Fruit fly (Drosophila melanogaster) whole organism, larva: Measurements from ENCODE around the gene ast.

Experiments
- noc ChIP-seq: fragments of 200-800 bp; sonication (Bioruptor generic); optimal IDR thresholded peaks from 3 replicates; lab custom pipeline; 2019; ENCODE audit warnings: missing biosample characterization, mild to moderate bottlenecking, missing genetic modification characterization, moderate library complexity

ast gene

dm6 chr2L:1108029-1108688 lies 30.4 kb downstream of the ast start, which contains the start of the genes PolrMT and CG14339:
Gene PolrMT (minus strand): TSS chr2L:1108373.
Gene CG14339 (plus strand): TSS chr2L:1108540.
- TF ChIP-seq noc (tag; lab: Kevin White, UChicago), result no peak

- TF ChIP-seq noc (tag; lab: Kevin White, UChicago), result no peak
Observed at dm6 chr2L:1112641-1113040, 34.9 kb downstream of the ast start, which contains the start of gene CG14340. Gene CG14340 (plus strand): TSS chr2L:1112941.

dm6 chr2L:1114230-1114629 lies 36.5 kb downstream of the ast start:
- TF ChIP-seq noc (tag; lab: Kevin White, UChicago), result peak; percentile 69

dm6 chr2L:1116661-1117322 lies 39.0 kb downstream of the ast start:
- TF ChIP-seq noc (tag; lab: Kevin White, UChicago), result peak; percentile 43

dm6 chr2L:1118149-1118548 lies 40.4 kb downstream of the ast start:
- TF ChIP-seq noc (tag; lab: Kevin White, UChicago), result no peak

- peak; percentile 96 for TF ChIP-seq noc (tag; lab: Kevin White, UChicago)
Observed at dm6 chr2L:1118880-1119809, 41.4 kb downstream of the ast start.

dm6 chr2L:1120206-1120902 lies 42.6 kb downstream of the ast start:
- TF ChIP-seq noc (tag; lab: Kevin White, UChicago), result no peak

- no peak for TF ChIP-seq noc (tag; lab: Kevin White, UChicago)
Observed at dm6 chr2L:1121942-1122710, 44.4 kb downstream of the ast start.

dm6 chr2L:1122711-1122960 lies 44.9 kb downstream of the ast start:
- TF ChIP-seq noc (tag; lab: Kevin White, UChicago), result no peak

dm6 chr2L:1123078-1123818 lies 45.5 kb downstream of the ast start:
- TF ChIP-seq noc (tag; lab: Kevin White, UChicago), result no peak

dm6 chr2L:1124265-1124664 lies 46.5 kb downstream of the ast start:
- no peak for TF ChIP-seq noc (tag; lab: Kevin White, UChicago)

dm6 chr2L:1125437-1125836 lies 47.7 kb downstream of the ast start:
- TF ChIP-seq noc (tag; lab: Kevin White, UChicago), result no peak

dm6 chr2L:1126527-1126926 lies 48.8 kb downstream of the ast start:
- no peak for TF ChIP-seq noc (tag; lab: Kevin White, UChicago)

dm6 chr2L:1127434-1128089 lies 49.8 kb downstream of the ast start:
- TF ChIP-seq noc (tag; lab: Kevin White, UChicago), result peak; percentile 58
